Worm (Caenorhabditis elegans) whole organism, young adult: Measurements from ENCODE around the gene F35G2.3.
"Not testable (repeated sequence)": the region's sequence is repeated elsewhere in the genome, so short reads cannot be mapped to it uniquely, and the experiment has no call there.

Source experiments
- D2030.7 ChIP-seq: fragments of 200-800 bp; sonication (Bioruptor generic); IDR thresholded peaks from 2 replicates; pipeline ENCODE4 v1.3.6; 2022; ENCODE audit warnings: missing genetic modification reagents, missing genetic modification characterization, missing compliant biosample characterization
- F22D6.2 ChIP-seq: sonication (generic microtip); optimal IDR thresholded peaks from 2 replicates; lab custom pipeline; 2016; ENCODE audit warnings: mild to moderate bottlenecking, missing genetic modification characterization, missing compliant biosample characterization
- F33H1.4 ChIP-seq: fragments of 200-800 bp; sonication (Bioruptor generic); IDR thresholded peaks from 2 replicates; pipeline ENCODE4 v1.3.6; 2022; ENCODE audit warnings: missing genetic modification reagents, missing genetic modification characterization, missing compliant biosample characterization
- Y95B8A.8 ChIP-seq: fragments of 200-800 bp; sonication (Bioruptor generic); IDR thresholded peaks from 2 replicates; pipeline ENCODE4 v1.3.6; 2022; ENCODE audit warnings: missing genetic modification reagents, missing genetic modification characterization, missing compliant biosample characterization
- ZK185.1 ChIP-seq: sonication (generic microtip); optimal IDR thresholded peaks from 2 replicates; lab custom pipeline; 2016; ENCODE audit warnings: mild to moderate bottlenecking, missing genetic modification characterization, missing compliant biosample characterization; ENCODE audit not compliant: poor library complexity, severe bottlenecking
- atf-7 ChIP-seq: sonication (generic microtip); optimal IDR thresholded peaks from 2 replicates; lab custom pipeline; 2017; ENCODE audit warnings: mild to moderate bottlenecking, missing genetic modification characterization, missing compliant biosample characterization
- attf-3 ChIP-seq: fragments of 200-800 bp; sonication (Bioruptor generic); conservative IDR thresholded peaks from 2 replicates; pipeline ENCODE4 v1.3.6; 2022; ENCODE audit warnings: missing genetic modification reagents, missing genetic modification characterization, missing compliant biosample characterization
- ceh-79 ChIP-seq: sonication (generic microtip); optimal IDR thresholded peaks from 2 replicates; lab custom pipeline; 2017; ENCODE audit warnings: mild to moderate bottlenecking, missing genetic modification characterization, missing compliant biosample characterization
- chd-7 ChIP-seq: sonication (generic microtip); optimal IDR thresholded peaks from 2 replicates; lab custom pipeline; 2016; ENCODE audit warnings: mild to moderate bottlenecking, missing genetic modification characterization, moderate library complexity, missing compliant biosample characterization
- dpl-1 ChIP-seq: fragments of 150-350 bp; optimal IDR thresholded peaks from 2 replicates; lab custom pipeline; 2014; ENCODE audit warnings: missing biosample characterization, missing genetic modification reagents, missing genetic modification characterization
- efl-1 ChIP-seq: fragments of 150-350 bp; optimal IDR thresholded peaks from 2 replicates; lab custom pipeline; 2014; ENCODE audit warnings: missing biosample characterization, missing genetic modification reagents, missing genetic modification characterization
- ekl-4 ChIP-seq: fragments of 200-800 bp; sonication (Bioruptor generic); IDR thresholded peaks from 2 replicates; pipeline ENCODE4 v1.3.6; 2022; ENCODE audit warnings: missing genetic modification reagents, missing genetic modification characterization, missing compliant biosample characterization
- him-1 ChIP-seq: sonication (generic microtip); optimal IDR thresholded peaks from 2 replicates; lab custom pipeline; 2016; ENCODE audit warnings: missing genotype, missing genetic modification reagents, missing genetic modification characterization, missing compliant biosample characterization
- hlh-26 ChIP-seq: fragments of 200-800 bp; sonication (Bioruptor generic); conservative IDR thresholded peaks from 2 replicates; pipeline ENCODE4 v1.3.6; 2022; ENCODE audit warnings: missing genetic modification reagents, missing genetic modification characterization, missing compliant biosample characterization
- hrde-1 ChIP-seq: sonication (generic microtip); optimal IDR thresholded peaks from 2 replicates; lab custom pipeline; 2016; ENCODE audit warnings: missing genetic modification characterization, mild to moderate bottlenecking, missing compliant biosample characterization, moderate library complexity, missing genotype, missing genetic modification reagents, borderline replicate concordance
- lag-1 ChIP-seq: fragments of 200-800 bp; sonication (Bioruptor generic); IDR thresholded peaks from 2 replicates; pipeline ENCODE4 v1.3.6; 2022; ENCODE audit warnings: missing genetic modification reagents, missing genetic modification characterization, missing compliant biosample characterization
- let-607 ChIP-seq, 2 experiments: fragments of 200-800 bp in 1 of 2; sonication (Bioruptor generic) in 1 of 2; sonication (generic microtip) in 1 of 2; optimal IDR thresholded peaks; 2 replicates each; lab custom pipeline; 2016 to 2018; ENCODE audit warnings: mild to moderate bottlenecking in 2 of 2, missing compliant biosample characterization in 2 of 2, missing genetic modification characterization in 2 of 2, moderate library complexity in 2 of 2, missing genotype in 1 of 2
- lin-54 ChIP-seq: fragments of 200-800 bp; sonication (Bioruptor generic); optimal IDR thresholded peaks from 2 replicates; lab custom pipeline; 2018; ENCODE audit warnings: mild to moderate bottlenecking, missing genetic modification characterization, missing compliant biosample characterization
- lsl-1 ChIP-seq: fragments of 200-800 bp; sonication (Bioruptor generic); optimal IDR thresholded peaks from 2 replicates; lab custom pipeline; 2018; ENCODE audit warnings: mild to moderate bottlenecking, missing genetic modification characterization, moderate library complexity, missing compliant biosample characterization
- madf-6 ChIP-seq: fragments of 200-800 bp; sonication (Bioruptor generic); IDR thresholded peaks from 2 replicates; pipeline ENCODE4 v1.3.6; 2022; ENCODE audit warnings: missing genetic modification reagents, missing genetic modification characterization, missing compliant biosample characterization
- madf-8 ChIP-seq: fragments of 200-800 bp; sonication (Bioruptor generic); conservative IDR thresholded peaks from 2 replicates; pipeline ENCODE4 v1.3.6; 2022; ENCODE audit warnings: missing genetic modification reagents, missing genetic modification characterization, missing compliant biosample characterization
- mxl-1 ChIP-seq: sonication (generic microtip); optimal IDR thresholded peaks from 2 replicates; lab custom pipeline; 2016; ENCODE audit warnings: missing genetic modification characterization, missing compliant biosample characterization
- nfya-1 ChIP-seq: sonication (generic microtip); optimal IDR thresholded peaks from 2 replicates; lab custom pipeline; 2017; ENCODE audit warnings: antibody characterized with exemption, missing compliant biosample characterization, missing genetic modification characterization, borderline replicate concordance; ENCODE audit not compliant: insufficient read depth
- rec-8 ChIP-seq, 2 experiments: sonication (generic microtip); optimal IDR thresholded peaks; 2 replicates each; lab custom pipeline; 2016; ENCODE audit warnings: mild to moderate bottlenecking in 2 of 2, missing genetic modification characterization in 2 of 2, missing genetic modification reagents in 2 of 2, missing genotype in 2 of 2, missing biosample characterization in 1 of 2, missing compliant biosample characterization in 1 of 2, moderate library complexity in 1 of 2
- rpc-1 ChIP-seq, 2 experiments: fragments of 150-350 bp in 1 of 2; sonication (generic microtip) in 1 of 2; optimal IDR thresholded peaks; 2 replicates each; lab custom pipeline; 2014 to 2018; ENCODE audit warnings: missing biosample characterization in 1 of 2, missing genetic modification characterization in 1 of 2, missing genetic modification reagents in 1 of 2, missing genotype in 1 of 2
- sdz-38 ChIP-seq: sonication (generic microtip); optimal IDR thresholded peaks from 2 replicates; lab custom pipeline; 2016; ENCODE audit warnings: missing genotype, missing genetic modification characterization, missing compliant biosample characterization
- snpc-1.3 ChIP-seq: sonication (generic microtip); optimal IDR thresholded peaks from 2 replicates; lab custom pipeline; 2017; ENCODE audit warnings: missing genetic modification characterization, mild to moderate bottlenecking, missing compliant biosample characterization, antibody characterized with exemption, moderate library complexity, missing genotype, missing genetic modification reagents; ENCODE audit not compliant: insufficient read depth
- snpc-4 ChIP-seq, 5 experiments: fragments of 150-350 bp in 1 of 5; sonication (generic microtip) in 4 of 5; optimal IDR thresholded peaks; 2 replicates each; lab custom pipeline; 2014 to 2018; ENCODE audit warnings: missing genetic modification characterization in 5 of 5, missing biosample characterization in 3 of 5, antibody characterized with exemption in 2 of 5, mild to moderate bottlenecking in 2 of 5, missing compliant biosample characterization in 2 of 5, missing genotype in 2 of 5, moderate library complexity in 2 of 5, missing genetic modification reagents in 1 of 5
- xnd-1 ChIP-seq: sonication (generic microtip); optimal IDR thresholded peaks from 2 replicates; lab custom pipeline; 2016; ENCODE audit warnings: missing genotype, missing genetic modification reagents, missing genetic modification characterization, missing compliant biosample characterization
- zfh-2 ChIP-seq: fragments of 200-800 bp; sonication (Bioruptor generic); conservative IDR thresholded peaks from 2 replicates; pipeline ENCODE4 v1.3.6; 2022; ENCODE audit warnings: missing genetic modification reagents, missing genetic modification characterization, missing compliant biosample characterization

Gene F35G2.3

ce11 chrIV:12178235-12178634 lies 31.2 kb upstream of the F35G2.3 start, which contains the start of gene nlr-1:
nlr-1 (minus strand) TSS chrIV:12178335.
- TF ChIP-seq zfh-2; atf-7; rpc-1 (optimal IDR thresholded peaks at IDR 0.05; lab: Kevin White, UChicago); rpc-1 (tag; optimal IDR thresholded peaks at IDR 0.05; lab: Kevin White, UChicago): not testable (repeated sequence)

ce11 chrIV:12192104-12192763 lies 17.2 kb upstream of the F35G2.3 start:
- no peak for TF ChIP-seq hlh-26 (GFP tag; lab: Robert Waterston, UW)

- TF ChIP-seq ekl-4 (GFP tag; lab: Robert Waterston, UW), result no peak
- TF ChIP-seq let-607 (tag; optimal IDR thresholded peaks at IDR 0.05; lab: Kevin White, UChicago), result no peak
- no peak for TF ChIP-seq ZK185.1 (tag; lab: Kevin White, UChicago)
- TF ChIP-seq mxl-1 (tag; lab: Kevin White, UChicago), result no peak
- no peak for TF ChIP-seq madf-6 (GFP tag; lab: Robert Waterston, UW)
- no peak for TF ChIP-seq efl-1 (GFP tag; lab: Kevin White, UChicago)
- no peak for TF ChIP-seq F22D6.2 (tag; lab: Kevin White, UChicago)
- no peak for TF ChIP-seq hrde-1 (tag; lab: Kevin White, UChicago)
- TF ChIP-seq rec-8 (tag; optimal IDR thresholded peaks at IDR 0.05; lab: Kevin White, UChicago), result no peak
Observed at ce11 chrIV:12193338-12193737, 16.1 kb upstream of the F35G2.3 start.

ce11 chrIV:12194668-12195067 lies 14.8 kb upstream of the F35G2.3 start:
- TF ChIP-seq snpc-1.3, result peak; percentile 60
- TF ChIP-seq madf-8 (GFP tag; lab: Robert Waterston, UW), result peak; percentile 70
- TF ChIP-seq snpc-4 (GFP tag; optimal IDR thresholded peaks at IDR 0.05; lab: Kevin White, UChicago), result peak; percentile 41
- peak in 2 of 4 experiments; percentile 39 to 60 for TF ChIP-seq snpc-4 (tag; optimal IDR thresholded peaks at IDR 0.05; lab: Kevin White, UChicago)
- TF ChIP-seq efl-1 (GFP tag; lab: Kevin White, UChicago), result peak; percentile 35
- TF ChIP-seq madf-6 (GFP tag; lab: Robert Waterston, UW), result peak; percentile 91
- TF ChIP-seq lsl-1 (GFP tag; lab: Kevin White, UChicago), result peak; percentile 93
- no peak for TF ChIP-seq nfya-1 (tag; lab: Kevin White, UChicago)
- TF ChIP-seq ceh-79 (tag; lab: Kevin White, UChicago), result no peak
- TF ChIP-seq sdz-38, result no peak
- TF ChIP-seq chd-7 (tag; lab: Kevin White, UChicago), result no peak
- peak; percentile 14 for TF ChIP-seq him-1 (tag; lab: Kevin White, UChicago)
- no peak for TF ChIP-seq hrde-1 (tag; lab: Kevin White, UChicago)
- no peak for TF ChIP-seq Y95B8A.8 (GFP tag; lab: Robert Waterston, UW)
- peak; percentile 37; the same call in 1 of the 2 replicates for TF ChIP-seq attf-3 (GFP tag; lab: Robert Waterston, UW)
- TF ChIP-seq D2030.7 (GFP tag; lab: Robert Waterston, UW), result peak; percentile 54; the same call in 1 of the 2 replicates
- peak; percentile 16 for TF ChIP-seq dpl-1
- TF ChIP-seq lag-1 (GFP tag; lab: Robert Waterston, UW), result no peak
- TF ChIP-seq F33H1.4, result peak; percentile 91
- peak; percentile 58 for TF ChIP-seq lin-54
- peak; percentile 89 for TF ChIP-seq xnd-1 (tag; lab: Kevin White, UChicago)
